Worm (Caenorhabditis elegans): Measurements from ENCODE around the gene col-157.

- TF ChIP-seq mec-3 (tag; optimal IDR thresholded peaks at IDR 0.05; ENCODE audit: borderline replicate concordance): no peak
- TF ChIP-seq ceh-22 (tag; optimal IDR thresholded peaks at IDR 0.05): no peak
Observed at ce11 chrV:11496283-11496682, 12.4 kb downstream of the col-157 start, which contains the start of gene htrl-1.
